Fruit fly (Drosophila melanogaster) whole organism: ENCODE measurements around the gene Vps60.
A peak's percentile ranks its signal among the peaks of the same experiment; 100 is the strongest.

Experiments
- CG8478 ChIP-seq: fragments of >200 bp; optimal IDR thresholded peaks from 2 replicates; lab custom pipeline; 2018; ENCODE audit warnings: inconsistent platforms
- Dll ChIP-seq: fragments of >200 bp; optimal IDR thresholded peaks from 2 replicates; lab custom pipeline; 2017
- EcR ChIP-seq, 2 experiments: fragments of >200 bp; optimal IDR thresholded peaks; 2 replicates each; lab custom pipeline; 2017; ENCODE audit warnings: missing biosample characterization in 2 of 2, missing genetic modification characterization in 2 of 2, missing genetic modification reagents in 2 of 2
- pan ChIP-seq: fragments of >200 bp; optimal IDR thresholded peaks from 2 replicates; lab custom pipeline; 2017
- psq ChIP-seq: fragments of >200 bp; optimal IDR thresholded peaks from 2 replicates; lab custom pipeline; 2017
- usp ChIP-seq: fragments of >200 bp; optimal IDR thresholded peaks from 2 replicates; lab custom pipeline; 2017; ENCODE audit warnings: missing biosample characterization, missing genetic modification characterization, mixed read lengths

Gene Vps60

DNA sequence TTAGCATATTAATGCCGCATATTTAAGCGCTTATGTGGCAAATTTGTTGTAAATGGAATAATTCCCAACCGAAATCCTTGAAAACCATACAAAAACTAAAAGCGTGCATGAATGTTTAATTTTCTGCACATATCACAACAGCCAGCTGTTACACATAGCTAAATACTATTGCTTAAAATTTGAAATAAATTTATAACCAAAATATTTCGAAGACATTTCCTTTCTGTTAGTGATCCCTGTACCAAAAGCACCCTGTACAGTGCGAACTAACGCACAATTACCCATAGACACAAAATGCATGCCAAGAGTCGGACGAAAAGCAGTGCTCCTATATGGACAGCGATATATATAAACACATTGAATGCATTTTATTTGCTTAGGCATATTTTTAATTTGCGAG lies 33.5 kb downstream of the Vps60 start:
- no peak for TF ChIP-seq EcR (GFP tag; optimal IDR thresholded peaks at IDR 0.05; lab: Kevin White, UChicago)

DNA sequence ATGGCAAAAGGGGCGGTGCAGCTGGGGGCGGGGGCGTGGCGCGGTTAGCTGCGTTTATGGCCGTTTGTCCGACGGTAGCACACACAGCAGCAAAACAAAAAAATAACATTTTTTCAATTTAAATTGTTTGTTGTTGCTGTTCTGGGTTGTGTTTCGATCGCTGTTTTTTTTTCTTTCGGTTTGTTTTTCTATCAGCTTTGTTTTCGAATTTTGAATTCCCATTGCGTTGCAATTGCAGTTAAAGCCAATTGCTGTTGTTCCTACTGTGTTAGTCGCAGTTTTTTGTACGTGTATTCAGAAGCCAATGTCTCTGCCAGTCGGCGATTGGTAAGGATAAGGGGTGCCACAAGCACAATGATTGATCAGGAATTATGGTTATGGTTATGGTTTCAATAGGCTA lies 34.1 kb downstream of the Vps60 start:
- TF ChIP-seq Dll (lab: Kevin White, UChicago): no peak
- no peak for TF ChIP-seq psq (lab: Kevin White, UChicago)
- TF ChIP-seq CG8478 (lab: Kevin White, UChicago): no peak
- TF ChIP-seq usp (GFP tag; lab: Kevin White, UChicago): no peak
- no peak for TF ChIP-seq EcR (GFP tag; optimal IDR thresholded peaks at IDR 0.05; lab: Kevin White, UChicago)
- no peak for TF ChIP-seq pan (lab: Kevin White, UChicago)

DNA sequence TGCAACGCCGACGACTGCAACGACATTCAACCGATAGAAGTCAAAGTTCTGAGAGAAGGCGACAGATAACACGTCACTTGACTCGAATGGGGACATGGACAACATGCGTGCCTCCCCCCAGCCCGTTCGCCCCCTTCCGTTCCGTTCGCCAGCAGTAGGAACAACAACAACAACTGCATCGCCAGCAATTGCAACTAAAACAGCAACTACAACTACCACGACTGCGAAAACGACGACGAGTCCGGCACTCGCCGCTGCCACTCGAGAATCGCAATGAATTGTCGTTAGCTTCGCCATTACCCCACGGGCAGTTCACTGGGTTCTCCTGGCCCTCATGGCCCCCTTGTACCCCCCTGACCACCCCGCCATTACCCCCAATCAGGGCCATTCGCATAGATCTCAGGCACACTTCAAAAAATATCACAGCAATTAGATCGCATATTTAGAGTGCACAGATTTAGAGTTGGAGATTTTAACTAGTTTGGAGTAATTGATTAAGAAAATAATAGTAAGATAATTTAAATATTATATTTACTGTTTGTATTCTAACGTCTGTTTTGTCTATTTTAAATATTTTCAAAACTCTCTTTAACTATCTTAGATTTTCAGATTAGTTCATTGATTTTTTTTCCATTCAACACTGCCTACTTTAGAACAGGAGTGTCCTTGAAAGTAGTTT lies 34.9 kb downstream of the Vps60 start:
- no peak for TF ChIP-seq EcR (GFP tag; optimal IDR thresholded peaks at IDR 0.05; lab: Kevin White, UChicago)
- TF ChIP-seq pan (lab: Kevin White, UChicago): no peak
- TF ChIP-seq usp (GFP tag; lab: Kevin White, UChicago): no peak
- TF ChIP-seq psq (lab: Kevin White, UChicago): no peak

DNA sequence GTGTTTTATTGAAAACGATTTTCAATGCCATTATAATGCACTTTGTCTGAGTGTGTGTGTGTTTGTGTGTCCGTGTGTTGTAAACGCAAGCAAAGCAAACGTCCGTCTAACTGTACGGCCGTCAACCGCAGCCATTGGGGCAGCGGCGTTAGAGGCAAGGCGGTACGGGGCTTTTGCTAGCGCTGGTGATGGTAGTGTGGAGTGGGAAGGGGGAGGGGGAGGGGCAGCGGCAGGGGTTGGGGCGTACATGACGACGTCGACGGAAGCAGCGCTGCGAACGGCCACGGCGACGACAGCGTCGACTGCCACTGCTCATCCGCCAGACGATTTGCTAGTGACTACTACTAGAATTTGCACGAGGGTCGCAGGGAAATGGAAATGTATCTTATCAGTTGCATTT lies 36.7 kb downstream of the Vps60 start:
- TF ChIP-seq CG8478 (lab: Kevin White, UChicago) (no peak), pan (lab: Kevin White, UChicago) (no peak)

DNA sequence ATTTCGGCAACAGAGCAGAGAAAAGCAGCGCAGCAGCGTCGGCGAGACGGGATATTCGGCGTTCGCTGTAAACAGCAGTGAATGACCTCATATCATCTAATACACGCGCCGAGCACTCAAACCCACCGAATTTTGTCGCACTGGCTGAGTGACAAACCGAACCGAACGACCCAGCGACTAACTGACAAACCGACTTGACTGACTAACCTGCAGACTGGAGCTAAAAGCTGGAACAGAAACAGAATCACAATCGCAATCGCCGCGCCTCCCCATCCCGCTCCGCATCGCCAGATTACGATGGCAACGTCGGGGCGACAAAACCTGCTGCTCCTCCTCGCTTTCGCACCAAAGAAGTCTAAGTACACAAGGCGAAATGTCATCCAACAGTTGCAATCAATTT lies 41.8 kb downstream of the Vps60 start:
- no peak for TF ChIP-seq CG8478 (lab: Kevin White, UChicago)
- peak in 1 of 2 experiments; percentile 40 for TF ChIP-seq EcR (GFP tag; optimal IDR thresholded peaks at IDR 0.05; lab: Kevin White, UChicago)
- no peak for TF ChIP-seq Dll (lab: Kevin White, UChicago)
- TF ChIP-seq pan (lab: Kevin White, UChicago): no peak
- TF ChIP-seq psq (lab: Kevin White, UChicago): no peak

DNA sequence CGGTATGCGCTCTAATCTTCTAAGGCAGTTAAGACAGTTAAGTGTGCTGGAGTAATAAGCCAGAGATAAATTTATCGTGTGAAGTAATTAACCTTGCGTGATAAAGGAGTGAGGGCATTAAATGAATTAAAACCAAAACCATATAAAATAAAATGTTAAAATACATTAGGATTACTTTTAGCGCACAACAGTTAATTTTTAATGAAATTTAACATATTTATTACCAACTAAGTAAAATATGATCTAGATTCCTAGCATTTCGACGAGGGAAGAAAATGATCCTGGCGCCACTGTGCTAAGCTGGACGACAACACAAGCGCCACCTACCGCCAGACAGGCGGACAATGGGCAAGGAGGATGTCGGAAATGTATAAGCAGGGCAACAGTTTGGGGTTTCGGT lies 42.3 kb downstream of the Vps60 start:
- no peak for TF ChIP-seq CG8478 (lab: Kevin White, UChicago)
- TF ChIP-seq EcR (GFP tag; optimal IDR thresholded peaks at IDR 0.05; lab: Kevin White, UChicago): no peak
- TF ChIP-seq Dll (lab: Kevin White, UChicago): no peak
- no peak for TF ChIP-seq pan (lab: Kevin White, UChicago)
- no peak for TF ChIP-seq psq (lab: Kevin White, UChicago)
- no peak for TF ChIP-seq usp (GFP tag; lab: Kevin White, UChicago)

DNA sequence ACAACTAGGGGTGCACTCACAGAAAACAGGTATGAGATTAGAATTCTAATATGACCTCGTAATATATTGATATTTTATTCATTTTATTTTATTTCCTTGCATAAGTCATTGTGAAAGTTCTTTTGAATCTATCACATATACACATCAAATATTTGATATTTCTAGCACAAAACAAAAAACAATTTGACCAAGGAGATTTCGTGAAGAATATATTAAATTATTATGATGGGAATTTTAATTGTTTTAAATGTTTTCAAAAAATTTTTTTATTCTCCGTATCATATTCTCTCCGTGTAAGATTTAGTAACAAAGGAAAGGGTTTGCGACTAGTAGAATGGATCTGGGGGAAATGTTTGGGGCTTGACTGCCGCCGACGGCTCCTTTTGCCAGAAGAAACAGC lies 43.0 kb downstream of the Vps60 start:
- TF ChIP-seq CG8478 (lab: Kevin White, UChicago) (no peak), usp (GFP tag; lab: Kevin White, UChicago) (no peak)

DNA sequence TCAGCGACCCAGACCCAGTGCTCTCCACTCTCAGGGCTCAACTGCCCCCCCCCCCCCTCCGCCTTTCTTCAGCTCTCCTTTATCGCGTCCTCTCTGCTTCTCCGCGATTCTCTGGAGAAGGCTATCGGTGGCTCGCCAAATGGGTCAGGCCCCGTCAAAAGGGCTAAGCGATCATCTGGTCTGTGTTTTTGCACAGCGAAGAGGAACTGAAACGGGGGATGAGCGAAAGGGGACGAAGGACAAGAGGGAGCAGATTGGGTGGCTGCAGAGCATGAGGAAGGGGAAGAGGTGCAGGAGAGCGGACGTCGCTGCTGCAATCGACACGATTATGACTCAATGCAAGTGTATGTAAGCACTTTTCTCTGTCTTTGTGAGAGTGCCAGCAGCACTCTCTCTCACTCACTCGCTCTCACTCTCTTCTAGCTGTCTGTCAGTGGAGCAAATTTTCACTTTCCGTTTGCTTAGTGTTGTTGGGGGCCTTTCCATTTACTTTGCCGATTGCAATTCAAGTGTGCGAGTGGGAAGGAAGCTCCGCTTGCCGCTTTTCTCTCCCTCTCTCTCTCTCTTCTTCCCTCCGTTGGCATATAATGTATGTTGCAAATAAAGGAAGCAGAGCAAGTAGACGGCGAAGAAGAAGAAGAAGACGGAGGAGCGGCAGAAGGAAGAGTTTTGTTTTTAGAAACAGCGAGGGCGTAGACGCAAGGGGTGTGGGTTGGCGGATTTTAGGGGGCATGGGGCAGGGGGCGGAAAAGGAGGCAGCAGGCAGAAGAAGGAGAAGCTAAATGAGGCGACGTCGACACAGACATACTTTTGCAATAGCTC lies 43.7 kb downstream of the Vps60 start:
- TF ChIP-seq CG8478 (lab: Kevin White, UChicago) (peak; percentile 16), psq (lab: Kevin White, UChicago) (no peak), pan (lab: Kevin White, UChicago) (no peak), usp (GFP tag; lab: Kevin White, UChicago) (no peak), Dll (lab: Kevin White, UChicago) (peak; percentile 93), EcR (GFP tag; optimal IDR thresholded peaks at IDR 0.05; lab: Kevin White, UChicago) (peak in 1 of 2 experiments; percentile 75)

DNA sequence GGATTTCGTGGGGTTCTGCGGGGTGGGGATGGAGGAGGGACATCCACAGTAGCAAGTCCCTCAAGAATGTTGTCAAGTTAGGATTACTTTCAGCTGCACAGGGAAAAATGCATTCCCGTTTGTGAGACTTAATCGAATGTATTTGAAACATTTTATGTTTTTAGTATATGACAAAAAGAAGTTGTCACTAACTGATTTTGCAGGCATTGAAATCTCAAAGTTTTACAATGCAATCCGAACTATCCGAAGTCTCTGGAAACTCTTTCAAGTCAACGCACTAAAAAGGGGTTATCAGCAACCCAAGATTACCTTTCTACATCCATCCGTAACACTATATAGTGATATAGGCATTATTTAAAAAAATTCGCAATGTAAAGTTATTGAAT lies 44.5 kb downstream of the Vps60 start:
- TF ChIP-seq usp (GFP tag; lab: Kevin White, UChicago): no peak
- no peak for TF ChIP-seq pan (lab: Kevin White, UChicago)
- TF ChIP-seq CG8478 (lab: Kevin White, UChicago): no peak
- TF ChIP-seq Dll (lab: Kevin White, UChicago): no peak
- no peak for TF ChIP-seq psq (lab: Kevin White, UChicago)
- TF ChIP-seq EcR (GFP tag; optimal IDR thresholded peaks at IDR 0.05; lab: Kevin White, UChicago): no peak

DNA sequence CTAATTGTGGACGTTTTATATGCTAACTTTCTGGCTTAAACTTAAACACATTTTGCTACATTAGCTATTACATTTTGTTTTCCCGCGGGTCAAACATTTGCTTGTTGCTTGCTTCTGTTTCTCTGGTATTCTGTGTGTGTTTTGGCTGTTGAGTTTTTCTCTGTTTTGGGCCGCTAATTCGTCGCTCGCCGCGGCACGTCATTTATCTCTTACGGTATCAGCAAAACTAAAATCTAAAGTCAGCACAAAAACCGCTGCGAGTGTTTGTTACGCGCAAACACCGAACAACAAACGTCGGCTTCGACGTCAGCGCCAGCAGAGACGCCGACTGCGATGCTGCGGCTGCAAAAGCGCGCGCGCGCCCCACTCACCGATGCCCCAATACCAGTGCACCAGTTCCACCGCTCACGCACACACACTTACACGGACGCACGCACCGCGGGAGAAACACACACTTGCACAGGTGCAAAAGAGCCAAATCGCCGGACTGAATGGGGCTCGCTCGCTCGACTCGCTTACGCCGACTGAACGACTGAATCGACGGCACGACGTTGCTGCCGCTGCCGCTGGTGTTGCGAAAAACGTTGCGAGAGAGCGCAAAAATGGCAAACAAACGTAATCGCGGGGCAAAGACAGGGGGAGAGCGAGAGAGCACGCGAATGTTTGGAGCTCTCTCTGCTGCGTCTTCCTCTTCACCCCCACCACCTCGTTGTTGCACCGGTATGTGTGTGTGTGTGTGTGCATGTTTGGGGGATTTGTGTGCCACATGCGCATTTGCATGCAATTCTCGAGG lies 45.1 kb downstream of the Vps60 start:
- no peak for TF ChIP-seq usp (GFP tag; lab: Kevin White, UChicago)
- TF ChIP-seq psq (lab: Kevin White, UChicago): no peak
- TF ChIP-seq CG8478 (lab: Kevin White, UChicago): peak; percentile 11
- peak in 1 of 2 experiments; percentile 58 for TF ChIP-seq EcR (GFP tag; optimal IDR thresholded peaks at IDR 0.05; lab: Kevin White, UChicago)
- no peak for TF ChIP-seq pan (lab: Kevin White, UChicago)
- peak; percentile 97 for TF ChIP-seq Dll (lab: Kevin White, UChicago)

DNA sequence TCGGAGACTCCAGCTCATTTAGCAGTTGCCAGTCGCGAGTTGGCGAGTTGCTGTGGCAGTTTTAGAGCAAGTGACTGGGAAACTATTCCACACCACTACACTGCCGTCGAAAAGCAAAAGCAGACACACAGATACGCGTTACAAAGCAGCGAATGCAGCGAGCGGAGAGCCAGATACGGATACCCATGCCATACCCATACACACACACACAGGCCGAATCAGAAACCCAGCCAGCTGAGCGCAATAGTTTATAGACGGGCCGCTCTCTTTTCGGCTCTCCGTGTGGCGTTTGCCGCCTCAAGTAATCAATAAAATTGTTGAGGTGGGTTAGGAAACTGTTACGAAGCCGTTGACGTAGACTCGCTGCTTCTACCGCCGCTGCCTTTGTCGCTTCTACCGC lies 47.6 kb downstream of the Vps60 start:
- TF ChIP-seq pan (lab: Kevin White, UChicago) (no peak), EcR (GFP tag; optimal IDR thresholded peaks at IDR 0.05; lab: Kevin White, UChicago) (peak in 1 of 2 experiments; percentile 67), Dll (lab: Kevin White, UChicago) (peak; percentile 21)
